Fruit fly (Drosophila melanogaster) whole organism: ENCODE data around the gene CG7024.

Experiments used
- CG8478 ChIP-seq: fragments of >200 bp; optimal IDR thresholded peaks from 2 replicates; lab custom pipeline; 2018; ENCODE audit warnings: inconsistent platforms
- Dll ChIP-seq: fragments of >200 bp; optimal IDR thresholded peaks from 2 replicates; lab custom pipeline; 2017
- pan ChIP-seq: fragments of >200 bp; optimal IDR thresholded peaks from 2 replicates; lab custom pipeline; 2017
- psq ChIP-seq: fragments of >200 bp; optimal IDR thresholded peaks from 2 replicates; lab custom pipeline; 2017
- usp ChIP-seq: fragments of >200 bp; optimal IDR thresholded peaks from 2 replicates; lab custom pipeline; 2017; ENCODE audit warnings: missing biosample characterization, missing genetic modification characterization, mixed read lengths

DNA sequence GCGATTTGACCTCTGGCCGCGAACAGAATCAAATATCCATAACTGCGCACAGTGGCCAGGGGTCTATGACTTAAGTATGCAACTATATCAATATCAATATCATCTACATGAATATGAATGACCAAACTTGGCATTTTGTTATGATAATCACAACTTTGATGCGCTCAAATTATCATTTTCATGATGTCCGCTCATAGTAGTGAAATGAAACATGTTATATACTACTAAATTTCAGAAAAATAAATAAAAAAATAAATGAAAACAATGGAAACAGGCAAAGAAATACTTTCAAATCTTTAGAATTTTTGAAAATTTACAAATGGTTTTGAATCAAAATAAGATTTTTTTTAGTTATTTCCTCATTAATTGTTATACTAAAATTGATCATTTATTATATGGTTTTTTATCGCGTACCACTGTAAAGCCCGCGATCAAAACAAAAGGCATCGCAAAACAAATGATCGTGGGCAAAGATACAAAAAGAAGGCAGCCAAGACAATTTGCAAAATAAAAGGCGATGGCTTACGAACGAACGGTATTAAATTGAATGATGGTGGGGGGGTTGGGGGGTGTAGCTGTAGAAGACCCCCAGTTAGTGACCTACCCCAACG lies 44.4 kb upstream of the CG7024 start:
- TF ChIP-seq usp (no peak), psq (lab: Kevin White, UChicago) (no peak), pan (lab: Kevin White, UChicago) (no peak), CG8478 (lab: Kevin White, UChicago) (no peak), Dll (lab: Kevin White, UChicago) (no peak)
